Worm (Caenorhabditis elegans) whole organism, L4 larva: ENCODE results near the gene nsy-1.

Experiments
- D1046.2 ChIP-seq: fragments of 200-800 bp; sonication (Bioruptor generic); IDR thresholded peaks from 2 replicates; pipeline ENCODE4 v1.3.6; 2022; ENCODE audit warnings: missing genetic modification characterization, missing compliant biosample characterization
- F10B5.3 ChIP-seq: sonication (generic microtip); optimal IDR thresholded peaks from 2 replicates; lab custom pipeline; 2016; ENCODE audit warnings: mild to moderate bottlenecking, missing genetic modification characterization, missing compliant biosample characterization
- F44E2.7 ChIP-seq: fragments of 200-800 bp; sonication (Bioruptor generic); IDR thresholded peaks from 2 replicates; pipeline ENCODE4 v2.1.2; 2022; ENCODE audit warnings: missing genetic modification characterization, missing compliant biosample characterization
- T26A8.4 ChIP-seq: fragments of 200-800 bp; sonication (Bioruptor generic); IDR thresholded peaks from 2 replicates; pipeline ENCODE4 v1.3.6; 2022; ENCODE audit warnings: missing genetic modification characterization, missing compliant biosample characterization
- Y105C5A.15 ChIP-seq: fragments of 200-800 bp; sonication (Bioruptor generic); IDR thresholded peaks from 2 replicates; pipeline ENCODE4 v1.3.6; 2022; ENCODE audit warnings: missing genetic modification characterization, missing compliant biosample characterization
- Y48G9A.11 ChIP-seq: fragments of 200-800 bp; sonication (Bioruptor generic); IDR thresholded peaks from 2 replicates; pipeline ENCODE4 v1.3.6; 2022; ENCODE audit warnings: missing genetic modification reagents, missing genetic modification characterization, missing compliant biosample characterization
- Y75B8A.6 ChIP-seq: fragments of 200-800 bp; sonication (Bioruptor generic); IDR thresholded peaks from 2 replicates; pipeline ENCODE4 v1.3.6; 2022; ENCODE audit warnings: missing genetic modification reagents, missing genetic modification characterization, missing compliant biosample characterization
- ZK337.2 ChIP-seq: fragments of 200-800 bp; sonication (Bioruptor generic); IDR thresholded peaks from 2 replicates; pipeline ENCODE4 v1.3.6; 2022; ENCODE audit warnings: missing genetic modification reagents, missing genetic modification characterization, missing compliant biosample characterization
- aha-1 ChIP-seq: fragments of 150-350 bp; peaks from one replicate; lab custom pipeline; 2014; ENCODE audit warnings: missing biosample characterization, missing genetic modification characterization
- attf-4 ChIP-seq: sonication (generic microtip); optimal IDR thresholded peaks from 3 replicates; lab custom pipeline; 2017; ENCODE audit warnings: missing biosample characterization, missing genetic modification characterization
- ceh-20 ChIP-seq: fragments of 200-800 bp; sonication (Bioruptor generic); IDR thresholded peaks from 2 replicates; pipeline ENCODE4 v1.3.6; 2022; ENCODE audit warnings: missing genetic modification reagents, missing genetic modification characterization, missing compliant biosample characterization
- ceh-28 ChIP-seq: fragments of 150-350 bp; optimal IDR thresholded peaks from 2 replicates; lab custom pipeline; 2014; ENCODE audit warnings: missing biosample characterization, missing genetic modification reagents, missing genetic modification characterization
- ceh-32 ChIP-seq: sonication (generic microtip); optimal IDR thresholded peaks from 2 replicates; lab custom pipeline; 2016; ENCODE audit warnings: mild to moderate bottlenecking, missing genetic modification characterization, missing compliant biosample characterization; ENCODE audit not compliant: poor library complexity
- ceh-44 ChIP-seq: fragments of 200-800 bp; sonication (Bioruptor generic); IDR thresholded peaks from 2 replicates; pipeline ENCODE4 v1.3.6; 2022; ENCODE audit warnings: missing genetic modification reagents, missing genetic modification characterization, missing compliant biosample characterization
- ctbp-1 ChIP-seq: fragments of 200-800 bp; sonication (Bioruptor generic); IDR thresholded peaks from 2 replicates; pipeline ENCODE4 v1.3.6; 2022; ENCODE audit warnings: missing genetic modification reagents, missing genetic modification characterization, missing compliant biosample characterization
- daf-19 ChIP-seq: fragments of 200-800 bp; sonication (Bioruptor generic); conservative IDR thresholded peaks from 2 replicates; pipeline ENCODE4 v1.3.6; 2022; ENCODE audit warnings: missing genetic modification characterization, missing compliant biosample characterization
- dmd-9 ChIP-seq: fragments of 200-800 bp; sonication (Bioruptor generic); IDR thresholded peaks from 2 replicates; pipeline ENCODE4 v1.3.6; 2022; ENCODE audit warnings: missing genetic modification reagents, missing genetic modification characterization, missing compliant biosample characterization
- duxl-1 ChIP-seq: sonication (generic microtip); optimal IDR thresholded peaks from 2 replicates; lab custom pipeline; 2016; ENCODE audit warnings: mild to moderate bottlenecking, missing genetic modification characterization, moderate library complexity, missing compliant biosample characterization; ENCODE audit not compliant: poor library complexity
- hif-1 ChIP-seq, 2 experiments: sonication (generic microtip); optimal IDR thresholded peaks; 2 replicates each; lab custom pipeline; 2016 to 2017; ENCODE audit warnings: missing compliant biosample characterization in 2 of 2, missing genetic modification characterization in 2 of 2, missing genetic modification reagents in 2 of 2, missing genotype in 2 of 2, mild to moderate bottlenecking in 1 of 2
- hmg-1.1 ChIP-seq: fragments of 200-800 bp; sonication (Bioruptor generic); IDR thresholded peaks from 2 replicates; pipeline ENCODE4 v1.3.6; 2022; ENCODE audit warnings: missing genetic modification reagents, missing genetic modification characterization, missing compliant biosample characterization
- lin-38 ChIP-seq: fragments of 200-800 bp; sonication (Bioruptor generic); IDR thresholded peaks from 2 replicates; pipeline ENCODE4 v1.3.6; 2022; ENCODE audit warnings: missing genetic modification reagents, missing genetic modification characterization, missing compliant biosample characterization
- lin-39 ChIP-seq: fragments of 150-350 bp; optimal IDR thresholded peaks from 2 replicates; lab custom pipeline; 2014; ENCODE audit warnings: missing biosample characterization, missing genetic modification reagents, missing genetic modification characterization
- mes-2 ChIP-seq: sonication (generic microtip); optimal IDR thresholded peaks from 2 replicates; lab custom pipeline; 2016; ENCODE audit warnings: missing genotype, mild to moderate bottlenecking, missing genetic modification characterization, missing compliant biosample characterization; ENCODE audit not compliant: poor library complexity, severe bottlenecking
- mxl-3 ChIP-seq: fragments of 200-800 bp; sonication (Bioruptor generic); optimal IDR thresholded peaks from 2 replicates; lab custom pipeline; 2018; ENCODE audit warnings: mild to moderate bottlenecking, missing genetic modification characterization, missing compliant biosample characterization
- nhr-10 ChIP-seq: fragments of 150-350 bp; optimal IDR thresholded peaks from 2 replicates; lab custom pipeline; 2014; ENCODE audit warnings: missing biosample characterization, missing genetic modification characterization
- nhr-102 ChIP-seq: sonication (generic microtip); optimal IDR thresholded peaks from 2 replicates; lab custom pipeline; 2016; ENCODE audit warnings: mild to moderate bottlenecking, missing genetic modification characterization, moderate library complexity, missing compliant biosample characterization
- nhr-25 ChIP-seq: sonication (generic microtip); optimal IDR thresholded peaks from 2 replicates; lab custom pipeline; 2017; ENCODE audit warnings: missing genetic modification characterization, mild to moderate bottlenecking, missing compliant biosample characterization, antibody characterized with exemption, moderate library complexity, borderline replicate concordance; ENCODE audit not compliant: insufficient read depth
- nhr-28 ChIP-seq: fragments of 150-350 bp; optimal IDR thresholded peaks from 2 replicates; lab custom pipeline; 2014; ENCODE audit warnings: missing biosample characterization, missing genetic modification characterization
- nhr-48 ChIP-seq: sonication (generic microtip); optimal IDR thresholded peaks from 2 replicates; lab custom pipeline; 2016; ENCODE audit warnings: mild to moderate bottlenecking, missing genetic modification characterization, missing compliant biosample characterization
- pha-4 ChIP-seq, 2 experiments: fragments of 150-350 bp in 1 of 2; fragments of 200-800 bp in 1 of 2; sonication (Bioruptor generic) in 1 of 2; IDR thresholded peaks in 1 of 2; optimal IDR thresholded peaks in 1 of 2; 2 replicates each; pipeline versions ENCODE4 v1.3.6 to Lab custom; 2014 to 2022; ENCODE audit warnings: missing genetic modification characterization in 2 of 2, missing genetic modification reagents in 2 of 2, missing biosample characterization in 1 of 2, missing compliant biosample characterization in 1 of 2
- php-3 ChIP-seq: fragments of 200-800 bp; sonication (Bioruptor generic); IDR thresholded peaks from 2 replicates; pipeline ENCODE4 v1.3.6; 2022; ENCODE audit warnings: missing genetic modification reagents, missing genetic modification characterization, missing compliant biosample characterization
- rbr-2 ChIP-seq: sonication (generic microtip); optimal IDR thresholded peaks from 2 replicates; lab custom pipeline; 2016; ENCODE audit warnings: missing genotype, missing genetic modification characterization, missing compliant biosample characterization
- snpc-1.2 ChIP-seq: fragments of 200-800 bp; sonication (Bioruptor generic); IDR thresholded peaks from 2 replicates; pipeline ENCODE4 v1.3.6; 2022; ENCODE audit warnings: missing genetic modification reagents, missing genetic modification characterization, missing compliant biosample characterization
- snpc-4 ChIP-seq: fragments of 150-350 bp; optimal IDR thresholded peaks from 2 replicates; lab custom pipeline; 2014; ENCODE audit warnings: missing biosample characterization, missing genetic modification characterization
- spr-1 ChIP-seq: sonication (generic microtip); optimal IDR thresholded peaks from 2 replicates; lab custom pipeline; 2016; ENCODE audit warnings: mild to moderate bottlenecking, missing genetic modification characterization, missing compliant biosample characterization
- tag-97 ChIP-seq: fragments of 200-800 bp; sonication (Bioruptor generic); IDR thresholded peaks from 2 replicates; pipeline ENCODE4 v1.3.6; 2022; ENCODE audit warnings: missing genetic modification characterization, missing compliant biosample characterization
- zag-1 ChIP-seq: fragments of 150-350 bp; optimal IDR thresholded peaks from 2 replicates; lab custom pipeline; 2014; ENCODE audit warnings: missing biosample characterization, missing genetic modification characterization
- zfp-2 ChIP-seq: sonication (generic microtip); optimal IDR thresholded peaks from 2 replicates; lab custom pipeline; 2016; ENCODE audit warnings: mild to moderate bottlenecking, missing genetic modification characterization, missing compliant biosample characterization
- zfp-3 ChIP-seq: fragments of 200-800 bp; sonication (Bioruptor generic); conservative IDR thresholded peaks from 2 replicates; pipeline ENCODE4 v1.3.6; 2022; ENCODE audit warnings: missing genetic modification reagents, missing genetic modification characterization, missing compliant biosample characterization
- zip-2 ChIP-seq: fragments of 150-350 bp; optimal IDR thresholded peaks from 2 replicates; lab custom pipeline; 2014; ENCODE audit warnings: missing biosample characterization, missing genetic modification characterization
- ztf-11 ChIP-seq: fragments of 150-350 bp; optimal IDR thresholded peaks from 2 replicates; lab custom pipeline; 2014; ENCODE audit warnings: missing biosample characterization, missing genetic modification characterization
- ztf-7 ChIP-seq: fragments of 150-350 bp; optimal IDR thresholded peaks from 2 replicates; lab custom pipeline; 2014; ENCODE audit warnings: missing biosample characterization, missing genetic modification characterization

The nsy-1 gene

DNA sequence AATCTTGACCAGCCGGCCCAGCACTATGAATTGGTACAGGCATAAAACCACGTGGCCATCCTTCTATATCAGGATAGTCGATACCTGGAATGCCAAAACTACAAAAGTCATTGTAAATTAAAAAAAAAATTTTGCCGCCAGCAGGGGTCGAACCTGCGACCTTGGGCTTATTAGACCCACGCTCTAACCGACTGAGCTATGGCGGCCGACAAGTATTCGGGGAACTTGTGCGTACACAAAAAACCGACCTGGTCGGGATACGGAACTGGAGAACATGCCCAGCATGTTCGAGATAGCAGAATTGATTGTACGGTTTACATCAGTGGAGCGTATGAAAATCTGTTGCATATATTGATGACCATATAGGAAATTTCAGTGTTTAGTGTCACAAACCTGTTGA lies 34.8 kb downstream of the nsy-1 start (continued):
- TF ChIP-seq snpc-4 (tag; lab: Kevin White, UChicago) (peak; percentile 93), mes-2 (tag; lab: Kevin White, UChicago) (peak; percentile 85), ctbp-1 (GFP tag; lab: Robert Waterston, UW) (peak; percentile 39; the same call in 1 of the 2 replicates), F10B5.3 (peak; percentile 63)

DNA sequence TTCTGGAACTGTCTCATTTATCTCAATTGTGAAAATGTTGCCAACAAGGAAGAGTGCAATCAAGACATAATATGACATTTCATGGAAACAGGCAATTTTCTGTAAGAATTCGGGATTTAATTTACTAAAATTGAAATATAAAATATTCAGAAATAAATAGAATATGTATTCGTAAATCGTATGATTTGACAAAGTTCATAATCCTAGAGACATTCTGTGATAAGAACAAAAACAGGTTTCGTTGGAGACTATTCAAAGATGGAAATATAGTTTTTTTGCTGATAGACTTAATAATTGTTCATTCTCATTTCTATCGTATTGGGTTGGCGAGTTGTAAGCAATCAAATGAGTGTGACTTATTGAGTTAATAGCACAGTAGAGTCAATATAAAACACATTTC lies 35.5 kb downstream of the nsy-1 start, which contains the start of gene C27A2.12:
Gene C27A2.12 (minus strand): TSS at position 101 of the 400 bp plus-strand sequence.
- TF ChIP-seq php-3 (GFP tag; lab: Robert Waterston, UW) (no peak), lin-39 (no peak), mes-2 (tag; lab: Kevin White, UChicago) (no peak), nhr-48 (no peak), nhr-10 (no peak), aha-1 (tag; lab: Kevin White, UChicago) (no peak), zfp-3 (GFP tag; lab: Robert Waterston, UW) (no peak), T26A8.4 (GFP tag; lab: Robert Waterston, UW) (no peak), lin-38 (GFP tag; lab: Robert Waterston, UW) (no peak), pha-4 (GFP tag; IDR thresholded peaks at IDR 0.05; lab: Robert Waterston, UW) (no peak), pha-4 (tag; optimal IDR thresholded peaks at IDR 0.05; lab: Kevin White, UChicago) (no peak), daf-19 (GFP tag; lab: Robert Waterston, UW) (no peak), snpc-1.2 (GFP tag; lab: Robert Waterston, UW) (no peak), nhr-102 (tag; lab: Kevin White, UChicago) (no peak)
- TF ChIP-seq, all 104 proteins: peak for 0

- no peak for TF ChIP-seq hmg-1.1 (GFP tag; lab: Robert Waterston, UW)
Observed at ce11 chrII:5060719-5061118, 38.2 kb downstream of the nsy-1 start, which contains the start of gene pho-12. pho-12 (minus strand) TSS chrII:5060819.

- TF ChIP-seq aha-1 (tag; lab: Kevin White, UChicago) = peak; percentile 93
- no peak for TF ChIP-seq pha-4 (GFP tag; IDR thresholded peaks at IDR 0.05; lab: Robert Waterston, UW)
- TF ChIP-seq pha-4 (tag; optimal IDR thresholded peaks at IDR 0.05; lab: Kevin White, UChicago) = peak; percentile 10
- TF ChIP-seq ztf-7 (tag; lab: Kevin White, UChicago) = no peak
- TF ChIP-seq zip-2 = no peak
- no peak for TF ChIP-seq zag-1 (tag; lab: Kevin White, UChicago)
- TF ChIP-seq Y105C5A.15 = no peak
- TF ChIP-seq nhr-102 (tag; lab: Kevin White, UChicago) = no peak
- no peak for TF ChIP-seq dmd-9
- TF ChIP-seq zfp-2 = no peak
- no peak for TF ChIP-seq D1046.2
- no peak for TF ChIP-seq ceh-44 (GFP tag; lab: Robert Waterston, UW)
- TF ChIP-seq mes-2 (tag; lab: Kevin White, UChicago) = peak; percentile 92
- no peak for TF ChIP-seq Y75B8A.6 (GFP tag; lab: Robert Waterston, UW)
- TF ChIP-seq nhr-25 (tag; lab: Kevin White, UChicago) = peak; percentile 28
- TF ChIP-seq mxl-3 (GFP tag; lab: Kevin White, UChicago) = no peak
- TF ChIP-seq lin-38 (GFP tag; lab: Robert Waterston, UW) = peak; percentile 94
- TF ChIP-seq snpc-4 (tag; lab: Kevin White, UChicago) = no peak
- TF ChIP-seq Y48G9A.11 (GFP tag; lab: Robert Waterston, UW) = no peak
- TF ChIP-seq F44E2.7 (GFP tag; lab: Robert Waterston, UW) = no peak
- TF ChIP-seq ZK337.2 (GFP tag; lab: Robert Waterston, UW) = no peak
- no peak for TF ChIP-seq ceh-32 (tag; lab: Kevin White, UChicago)
- no peak for TF ChIP-seq ztf-11
- no peak for TF ChIP-seq tag-97
- TF ChIP-seq rbr-2 (tag; lab: Kevin White, UChicago) = peak; percentile 59
- TF ChIP-seq ceh-28 (tag; lab: Kevin White, UChicago) = no peak
- peak; percentile 45 for TF ChIP-seq nhr-28 (tag; lab: Kevin White, UChicago)
- no peak for TF ChIP-seq ceh-20
- TF ChIP-seq attf-4 = no peak
- TF ChIP-seq T26A8.4 (GFP tag; lab: Robert Waterston, UW) = no peak
- no peak for TF ChIP-seq ctbp-1 (GFP tag; lab: Robert Waterston, UW)
- peak in 1 of 2 experiments; percentile 72 for TF ChIP-seq hif-1 (tag; optimal IDR thresholded peaks at IDR 0.05; lab: Kevin White, UChicago)
- TF ChIP-seq duxl-1 (tag; lab: Kevin White, UChicago) = no peak
- no peak for TF ChIP-seq spr-1 (tag; lab: Kevin White, UChicago)
Observed at ce11 chrII:5061794-5062368, 39.3 kb downstream of the nsy-1 start, which contains the start of gene smc-5. smc-5 (plus strand) TSS chrII:5062125.
